Worm (Caenorhabditis elegans) whole organism, L1 larva: ENCODE results near the gene lelo-4.

Experiments used
- C04F5.9 ChIP-seq: sonication (generic microtip); optimal IDR thresholded peaks from 2 replicates; lab custom pipeline; 2016; ENCODE audit warnings: missing genetic modification characterization, missing compliant biosample characterization
- C16A3.4 ChIP-seq: fragments of 150-350 bp; optimal IDR thresholded peaks from 2 replicates; lab custom pipeline; 2014; ENCODE audit warnings: missing biosample characterization, missing genetic modification characterization
- C34B4.2 ChIP-seq: sonication (generic microtip); optimal IDR thresholded peaks from 2 replicates; lab custom pipeline; 2017; ENCODE audit warnings: mild to moderate bottlenecking, missing genetic modification characterization, missing compliant biosample characterization
- Y116A8C.19 ChIP-seq: sonication (generic microtip); optimal IDR thresholded peaks from 2 replicates; lab custom pipeline; 2016; ENCODE audit warnings: missing compliant biosample characterization, missing genetic modification characterization, borderline replicate concordance
- alr-1 ChIP-seq: fragments of 200-800 bp; sonication (Bioruptor generic); optimal IDR thresholded peaks from 2 replicates; lab custom pipeline; 2018; ENCODE audit warnings: borderline replicate concordance, mild to moderate bottlenecking, missing genetic modification characterization, missing compliant biosample characterization
- aly-2 ChIP-seq: fragments of 150-350 bp; optimal IDR thresholded peaks from 2 replicates; lab custom pipeline; 2014; ENCODE audit warnings: missing biosample characterization, missing genetic modification characterization
- blmp-1 ChIP-seq: fragments of 150-350 bp; optimal IDR thresholded peaks from 2 replicates; lab custom pipeline; 2014; ENCODE audit warnings: missing biosample characterization, missing genetic modification characterization
- ceh-88 ChIP-seq: fragments of 200-800 bp; sonication (Bioruptor generic); IDR thresholded peaks from 2 replicates; pipeline ENCODE4 v1.3.6; 2022; ENCODE audit warnings: missing genetic modification characterization, missing compliant biosample characterization
- ceh-90 ChIP-seq: sonication (generic microtip); optimal IDR thresholded peaks from 2 replicates; lab custom pipeline; 2016; ENCODE audit warnings: missing genetic modification characterization, missing compliant biosample characterization
- elt-2 ChIP-seq: sonication (generic microtip); optimal IDR thresholded peaks from 2 replicates; lab custom pipeline; 2016; ENCODE audit warnings: missing genetic modification characterization, mild to moderate bottlenecking, inconsistent platforms, missing compliant biosample characterization, missing genetic modification reagents
- elt-3 ChIP-seq, 6 experiments: fragments of 150-350 bp in 1 of 6; sonication (generic microtip); optimal IDR thresholded peaks; 2 replicates each; lab custom pipeline; 2017 to 2018; ENCODE audit warnings: missing biosample characterization in 6 of 6, missing genetic modification characterization in 6 of 6, inconsistent platforms in 1 of 6
- fkh-8 ChIP-seq: sonication (generic microtip); optimal IDR thresholded peaks from 2 replicates; lab custom pipeline; 2016; ENCODE audit warnings: mild to moderate bottlenecking, missing genetic modification characterization, missing compliant biosample characterization
- grh-1 ChIP-seq: fragments of 200-800 bp; sonication (Bioruptor generic); IDR thresholded peaks from 2 replicates; pipeline ENCODE4 v1.3.6; 2022; ENCODE audit warnings: missing genetic modification reagents, missing genetic modification characterization, missing compliant biosample characterization
- irx-1 ChIP-seq: sonication (generic microtip); optimal IDR thresholded peaks from 2 replicates; lab custom pipeline; 2016; ENCODE audit warnings: missing genetic modification characterization, missing compliant biosample characterization
- isw-1 ChIP-seq: fragments of 200-800 bp; sonication (Bioruptor generic); IDR thresholded peaks from 2 replicates; pipeline ENCODE4 v1.3.6; 2022; ENCODE audit warnings: missing genetic modification characterization, missing compliant biosample characterization
- jun-1 ChIP-seq: fragments of 150-350 bp; optimal IDR thresholded peaks from 2 replicates; lab custom pipeline; 2014; ENCODE audit warnings: missing biosample characterization, missing genetic modification reagents, missing genetic modification characterization
- lin-14 ChIP-seq: fragments of 200-800 bp; sonication (Bioruptor generic); optimal IDR thresholded peaks from 2 replicates; lab custom pipeline; 2018; ENCODE audit warnings: mild to moderate bottlenecking, missing genetic modification characterization, moderate library complexity, missing compliant biosample characterization
- lin-15B ChIP-seq: fragments of 150-350 bp; sonication (generic microtip); optimal IDR thresholded peaks from 3 replicates; lab custom pipeline; 2014; ENCODE audit warnings: missing biosample characterization, missing genetic modification characterization
- lin-35 ChIP-seq, 2 experiments: fragments of 150-350 bp; optimal IDR thresholded peaks; 2 replicates each; lab custom pipeline; 2014; ENCODE audit warnings: missing biosample characterization in 2 of 2, missing genetic modification characterization in 2 of 2, missing genetic modification reagents in 2 of 2
- lin-39 ChIP-seq: fragments of 150-350 bp; optimal IDR thresholded peaks from 2 replicates; lab custom pipeline; 2014; ENCODE audit warnings: missing biosample characterization, missing genetic modification reagents, missing genetic modification characterization
- lsy-2 ChIP-seq, 2 experiments: fragments of 150-350 bp; optimal IDR thresholded peaks; 2 replicates each; lab custom pipeline; 2014; ENCODE audit warnings: missing biosample characterization in 2 of 2, missing genetic modification characterization in 2 of 2
- mab-9 ChIP-seq: fragments of 200-800 bp; sonication (Bioruptor generic); IDR thresholded peaks from 2 replicates; pipeline ENCODE4 v1.3.6; 2022; ENCODE audit warnings: missing genetic modification reagents, missing genetic modification characterization, missing compliant biosample characterization
- mdl-1 ChIP-seq, 2 experiments: fragments of 150-350 bp; optimal IDR thresholded peaks; 2 replicates each; lab custom pipeline; 2014 to 2017; ENCODE audit warnings: missing biosample characterization in 2 of 2, missing genetic modification characterization in 2 of 2, inconsistent platforms in 1 of 2
- mef-2 ChIP-seq: fragments of 150-350 bp; optimal IDR thresholded peaks from 2 replicates; lab custom pipeline; 2014; ENCODE audit warnings: missing biosample characterization, missing genetic modification characterization
- mep-1 ChIP-seq: fragments of 150-350 bp; optimal IDR thresholded peaks from 2 replicates; lab custom pipeline; 2014; ENCODE audit warnings: missing biosample characterization, missing genetic modification characterization
- nhr-237 ChIP-seq: fragments of 150-350 bp; optimal IDR thresholded peaks from 2 replicates; lab custom pipeline; 2014; ENCODE audit warnings: missing biosample characterization, missing genetic modification characterization
- nhr-47 ChIP-seq: sonication (generic microtip); optimal IDR thresholded peaks from 2 replicates; lab custom pipeline; 2016; ENCODE audit warnings: mild to moderate bottlenecking, missing genetic modification characterization, moderate library complexity, missing compliant biosample characterization
- nhr-76 ChIP-seq: sonication (generic microtip); optimal IDR thresholded peaks from 2 replicates; lab custom pipeline; 2017; ENCODE audit warnings: missing biosample characterization, missing genetic modification characterization
- nhr-85 ChIP-seq: sonication (generic microtip); peaks from one replicate; lab custom pipeline; 2016; ENCODE audit warnings: missing genetic modification characterization, inconsistent platforms, missing compliant biosample characterization
- nhr-90 ChIP-seq: sonication (generic microtip); optimal IDR thresholded peaks from 2 replicates; lab custom pipeline; 2016; ENCODE audit warnings: mild to moderate bottlenecking, missing genetic modification characterization, missing compliant biosample characterization; ENCODE audit not compliant: poor library complexity
- pag-3 ChIP-seq: sonication (generic microtip); optimal IDR thresholded peaks from 2 replicates; lab custom pipeline; 2017; ENCODE audit warnings: missing genetic modification characterization, mild to moderate bottlenecking, missing compliant biosample characterization, antibody characterized with exemption, borderline replicate concordance; ENCODE audit not compliant: insufficient read depth
- pqm-1 ChIP-seq: sonication (generic microtip); optimal IDR thresholded peaks from 3 replicates; lab custom pipeline; 2017; ENCODE audit warnings: missing biosample characterization, missing genetic modification characterization
- rnt-1 ChIP-seq: sonication (generic microtip); optimal IDR thresholded peaks from 2 replicates; lab custom pipeline; 2016; ENCODE audit warnings: mild to moderate bottlenecking, missing genetic modification characterization, moderate library complexity, missing compliant biosample characterization
- skn-1 ChIP-seq: fragments of 150-350 bp; optimal IDR thresholded peaks from 2 replicates; lab custom pipeline; 2014; ENCODE audit warnings: missing biosample characterization, missing genetic modification characterization
- snpc-4 ChIP-seq: fragments of 150-350 bp; optimal IDR thresholded peaks from 2 replicates; lab custom pipeline; 2014; ENCODE audit warnings: missing biosample characterization, missing genetic modification characterization
- sptf-1 ChIP-seq: fragments of 150-350 bp; optimal IDR thresholded peaks from 2 replicates; lab custom pipeline; 2014; ENCODE audit warnings: missing biosample characterization, missing genetic modification characterization
- tbx-2 ChIP-seq: sonication (generic microtip); optimal IDR thresholded peaks from 2 replicates; lab custom pipeline; 2016; ENCODE audit warnings: missing genetic modification characterization, missing compliant biosample characterization
- unc-130 ChIP-seq: fragments of 150-350 bp; optimal IDR thresholded peaks from 2 replicates; lab custom pipeline; 2017; ENCODE audit warnings: missing biosample characterization, missing genetic modification characterization, inconsistent platforms
- unc-98 ChIP-seq: fragments of 200-800 bp; sonication (Bioruptor generic); IDR thresholded peaks from 2 replicates; pipeline ENCODE4 v1.3.6; 2022; ENCODE audit warnings: missing genetic modification characterization, missing compliant biosample characterization
- xbp-1 ChIP-seq: sonication (generic microtip); optimal IDR thresholded peaks from 2 replicates; lab custom pipeline; 2016; ENCODE audit warnings: missing genetic modification characterization, missing compliant biosample characterization
- ztf-11 ChIP-seq, 2 experiments: sonication (generic microtip); optimal IDR thresholded peaks; 2 replicates each; lab custom pipeline; 2016 to 2017; ENCODE audit warnings: missing genetic modification characterization in 2 of 2, missing biosample characterization in 1 of 2, missing compliant biosample characterization in 1 of 2
- ztf-4 ChIP-seq: fragments of 150-350 bp; optimal IDR thresholded peaks from 2 replicates; lab custom pipeline; 2014; ENCODE audit warnings: missing biosample characterization, missing genetic modification characterization

The lelo-4 gene

DNA sequence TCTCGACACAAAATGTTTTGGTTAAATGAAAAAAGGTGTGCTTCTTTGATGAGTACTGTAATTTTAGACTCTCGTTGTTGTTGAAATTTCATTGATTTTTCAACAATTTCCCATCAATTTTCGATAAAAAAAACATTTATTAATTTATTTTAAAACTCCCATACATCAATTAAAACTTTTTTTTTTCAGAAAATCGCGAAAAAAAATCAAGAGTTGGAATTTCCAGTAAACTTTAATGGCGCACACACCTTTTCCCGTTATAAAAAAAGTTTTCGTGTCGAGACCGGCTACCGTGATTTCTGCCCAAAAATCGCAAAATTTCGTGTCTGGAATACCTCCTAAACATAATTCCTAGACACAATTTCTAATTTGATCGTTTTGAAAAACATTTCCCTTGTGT lies 19.9 kb upstream of the lelo-4 start, which contains the start of gene C25H3.14:
C25H3.14 (plus strand) TSS at position 301 of the 400 bp plus-strand sequence.
- no peak for TF ChIP-seq unc-98 (GFP tag; lab: Robert Waterston, UW)
- TF ChIP-seq elt-2 (tag; lab: Kevin White, UChicago) = no peak
- no peak for TF ChIP-seq C04F5.9 (tag; lab: Kevin White, UChicago)
- TF ChIP-seq pag-3 (tag; lab: Kevin White, UChicago) = no peak
- TF ChIP-seq aly-2 (tag; lab: Kevin White, UChicago) = no peak
- no peak for TF ChIP-seq lin-15B (tag; lab: Kevin White, UChicago)
- no peak for TF ChIP-seq sptf-1
- TF ChIP-seq nhr-76 (tag; lab: Kevin White, UChicago) = no peak
- no peak for TF ChIP-seq pqm-1 (tag; lab: Kevin White, UChicago)
- TF ChIP-seq nhr-47 = no peak
- no peak for TF ChIP-seq rnt-1 (tag; lab: Kevin White, UChicago)

DNA sequence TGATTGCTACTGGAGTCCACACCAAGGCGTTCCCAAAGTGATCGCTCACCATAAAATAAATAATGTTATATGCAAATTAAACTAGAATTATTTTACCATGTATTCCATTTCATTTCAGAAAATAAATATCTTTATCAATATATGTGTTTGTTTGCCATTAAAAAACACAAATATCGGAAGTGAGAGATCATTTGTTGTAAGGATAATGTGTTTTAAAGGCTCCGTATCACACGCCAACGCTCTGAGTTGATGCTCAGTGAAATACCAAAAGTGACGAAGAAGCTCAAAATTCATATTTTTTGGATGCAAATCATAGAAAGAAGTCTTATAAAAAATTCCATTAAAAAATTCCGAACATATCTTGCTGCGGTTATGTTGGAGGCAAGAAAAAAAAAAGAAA lies 18.5 kb upstream of the lelo-4 start:
- TF ChIP-seq nhr-90 (tag; lab: Kevin White, UChicago) (no peak), ceh-90 (no peak), unc-130 (tag; lab: Kevin White, UChicago) (no peak), isw-1 (no peak), lin-39 (no peak), blmp-1 (tag; lab: Kevin White, UChicago) (no peak), nhr-47 (no peak), elt-3 (tag; optimal IDR thresholded peaks at IDR 0.05; lab: Kevin White, UChicago) (no peak), C16A3.4 (tag; lab: Kevin White, UChicago) (no peak), lin-15B (tag; lab: Kevin White, UChicago) (no peak), nhr-237 (tag; lab: Kevin White, UChicago) (no peak), aly-2 (tag; lab: Kevin White, UChicago) (no peak), ztf-11 (tag; optimal IDR thresholded peaks at IDR 0.05; lab: Kevin White, UChicago) (no peak), Y116A8C.19 (no peak), mef-2 (no peak), fkh-8 (tag; lab: Kevin White, UChicago) (no peak), xbp-1 (no peak), grh-1 (GFP tag; lab: Robert Waterston, UW) (no peak), alr-1 (tag; lab: Kevin White, UChicago) (no peak)

DNA sequence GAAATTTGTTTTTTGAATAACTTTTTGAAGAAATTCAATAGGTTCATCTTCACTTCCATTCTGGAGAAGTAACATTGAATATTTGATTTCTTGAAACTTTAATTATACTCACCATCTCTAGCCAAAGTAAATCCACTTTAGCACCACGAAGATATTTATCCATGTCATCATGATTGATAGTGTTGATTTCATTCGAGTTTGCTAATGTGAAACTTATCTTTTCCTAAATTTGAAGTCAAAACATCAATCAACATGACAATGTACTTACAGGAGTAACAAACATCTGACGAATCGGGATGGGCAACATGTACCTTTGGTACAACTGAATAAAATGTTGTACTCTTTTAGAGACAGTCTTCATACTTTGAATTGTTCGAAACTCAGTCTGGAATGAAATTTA lies 17.4 kb upstream of the lelo-4 start:
- TF ChIP-seq irx-1 (no peak), skn-1 (no peak), nhr-85 (tag; lab: Kevin White, UChicago) (no peak), snpc-4 (tag; lab: Kevin White, UChicago) (no peak), lin-39 (no peak), lin-14 (GFP tag; lab: Kevin White, UChicago) (no peak), ztf-4 (tag; lab: Kevin White, UChicago) (no peak), jun-1 (tag; lab: Kevin White, UChicago) (no peak), aly-2 (tag; lab: Kevin White, UChicago) (no peak), lsy-2 (tag; optimal IDR thresholded peaks at IDR 0.05; lab: Kevin White, UChicago) (no peak), tbx-2 (no peak), mdl-1 (tag; optimal IDR thresholded peaks at IDR 0.05; lab: Kevin White, UChicago) (no peak), sptf-1 (no peak), isw-1 (no peak), mep-1 (tag; lab: Kevin White, UChicago) (no peak), lin-35 (GFP tag; optimal IDR thresholded peaks at IDR 0.05; lab: Kevin White, UChicago) (no peak), ceh-88 (no peak), C34B4.2 (tag; lab: Kevin White, UChicago) (no peak), mab-9 (GFP tag; lab: Robert Waterston, UW) (no peak)
